Fruit fly (Drosophila melanogaster): ENCODE results near the gene CG14434.

The CG14434 gene

DNA sequence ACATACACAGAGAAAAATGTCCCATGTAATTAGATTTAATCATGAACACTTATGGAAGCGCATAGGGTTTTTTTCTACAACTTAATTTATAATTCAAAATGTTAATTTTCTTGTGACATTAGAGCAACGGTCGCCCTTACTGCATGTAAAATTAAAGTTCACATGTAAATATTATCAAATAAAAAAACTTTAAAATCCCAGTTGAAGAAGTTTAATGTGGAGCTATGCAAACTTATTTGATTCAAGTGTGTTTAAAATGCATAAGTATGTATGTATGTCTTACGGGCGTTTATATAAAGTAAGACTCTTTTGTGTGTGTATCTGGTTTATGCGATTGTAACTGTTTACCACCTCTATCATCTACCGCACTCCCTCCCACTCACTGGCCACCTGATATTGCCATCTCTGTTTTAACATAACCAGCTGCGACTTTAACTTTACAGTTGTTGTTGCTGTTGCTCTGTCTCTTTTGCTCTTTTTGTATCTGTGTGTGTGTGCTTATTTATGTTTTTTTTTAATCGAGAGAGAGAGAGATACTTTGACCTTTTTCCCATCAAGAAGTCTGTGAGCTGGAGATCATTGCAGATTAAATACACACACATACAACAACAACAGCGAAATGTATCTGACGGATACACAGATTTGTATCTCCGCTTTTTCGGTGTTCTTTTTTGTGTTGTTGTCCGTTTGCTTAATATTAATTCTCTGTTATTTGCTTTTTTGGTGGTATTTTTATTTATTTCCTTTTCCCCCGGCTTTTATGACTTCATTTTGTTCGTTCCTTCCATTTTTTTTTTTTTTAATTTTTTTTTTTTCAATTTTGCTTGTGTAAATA lies 11.4 kb downstream of the CG14434 start (continued):
- TF ChIP-seq CG7928 (GFP tag; optimal IDR thresholded peaks at IDR 0.05) (no peak), ewg (GFP tag; optimal IDR thresholded peaks at IDR 0.05) (peak; percentile 87), Hand (GFP tag; optimal IDR thresholded peaks at IDR 0.05) (peak; percentile 74), ara (GFP tag; IDR thresholded peaks at IDR 0.05) (peak; percentile 60; the same call in 1 of the 2 replicates), lmd (GFP tag; IDR thresholded peaks at IDR 0.05) (peak; percentile 90), onecut (GFP tag; IDR thresholded peaks at IDR 0.05) (peak; percentile 82), CG9727 (GFP tag; optimal IDR thresholded peaks at IDR 0.05) (peak; percentile 69), Atf3 (GFP tag; optimal IDR thresholded peaks at IDR 0.05) (peak; percentile 83), CG12071 (GFP tag; optimal IDR thresholded peaks at IDR 0.05) (no peak), CG8478 (optimal IDR thresholded peaks at IDR 0.05) (no peak), tup (GFP tag; optimal IDR thresholded peaks at IDR 0.05) (no peak), Med (GFP tag) (peak; percentile 96), Nf-YC (tag; optimal IDR thresholded peaks at IDR 0.05) (peak; percentile 50), Atf6 (GFP tag; IDR thresholded peaks at IDR 0.05) (peak; percentile 84), cas (GFP tag; IDR thresholded peaks at IDR 0.05) (no peak), CG7963 (GFP tag; IDR thresholded peaks at IDR 0.05; ENCODE audit: partially characterized antibody) (no peak), Oli (tag; optimal IDR thresholded peaks at IDR 0.05) (peak; percentile 96), CG6765 (GFP tag; optimal IDR thresholded peaks at IDR 0.05) (peak; percentile 78), bcd (GFP tag; optimal IDR thresholded peaks at IDR 0.05) (peak; percentile 84), Doc3 (GFP tag; IDR thresholded peaks at IDR 0.05; ENCODE audit: partially characterized antibody) (no peak), CG1832 (GFP tag; optimal IDR thresholded peaks at IDR 0.05) (peak; percentile 60), inv (GFP tag; IDR thresholded peaks at IDR 0.05; ENCODE audit: partially characterized antibody) (no peak), Dref (GFP tag; IDR thresholded peaks at IDR 0.05) (no peak), CG31441 (GFP tag; IDR thresholded peaks at IDR 0.05) (peak; percentile 87), Awh (GFP tag; IDR thresholded peaks at IDR 0.05) (0 out of 2 replicates have a peak, but pooled peaks have one; percentile 13), CG11695 (GFP tag; IDR thresholded peaks at IDR 0.05) (peak; percentile 88), B-H2 (GFP tag; optimal IDR thresholded peaks at IDR 0.05) (peak; percentile 14), HmgZ (tag; optimal IDR thresholded peaks at IDR 0.05) (peak; percentile 83), CG4617 (GFP tag; optimal IDR thresholded peaks at IDR 0.05; ENCODE audit: borderline replicate concordance) (peak; percentile 9), CG3407 (GFP tag; optimal IDR thresholded peaks at IDR 0.05) (peak; percentile 86), CG12744 (GFP tag; optimal IDR thresholded peaks at IDR 0.05) (no peak), Dp (GFP tag; optimal IDR thresholded peaks at IDR 0.05) (no peak), tll (GFP tag; optimal IDR thresholded peaks at IDR 0.05) (peak in 1 of 2 experiments; percentile 93), D19B (GFP tag; optimal IDR thresholded peaks at IDR 0.05) (peak; percentile 52), CG18599 (GFP tag; optimal IDR thresholded peaks at IDR 0.05) (peak; percentile 50), CG17829 (tag; optimal IDR thresholded peaks at IDR 0.05) (peak; percentile 83), Dll (GFP tag; IDR thresholded peaks at IDR 0.05; ENCODE audit: partially characterized antibody) (no peak), CG11696 (GFP tag; IDR thresholded peaks at IDR 0.05) (0 out of 2 replicates have a peak, but pooled peaks have one; percentile 44), peb (GFP tag; IDR thresholded peaks at IDR 0.05) (peak; percentile 18; the same call in 1 of the 2 replicates), CG14014 (GFP tag; IDR thresholded peaks at IDR 0.05) (peak; percentile 32; the same call in 1 of the 2 replicates), CG9932 (GFP tag; IDR thresholded peaks at IDR 0.05) (no peak), CG10274 (GFP tag; optimal IDR thresholded peaks at IDR 0.05) (peak; percentile 33), NFAT (GFP tag; IDR thresholded peaks at IDR 0.05) (no peak), CG1603 (tag; optimal IDR thresholded peaks at IDR 0.05) (peak; percentile 36), dan (GFP tag; IDR thresholded peaks at IDR 0.05) (no peak), dm (GFP tag; optimal IDR thresholded peaks at IDR 0.05) (peak; percentile 60), lov (optimal IDR thresholded peaks at IDR 0.05) (no peak), lov (GFP tag; IDR thresholded peaks at IDR 0.05) (no peak), CG4282 (GFP tag; optimal IDR thresholded peaks at IDR 0.05) (peak; percentile 8)
